Fruit fly (Drosophila melanogaster) whole organism, wandering third instar larva: ENCODE results near the gene CG46383.

ENCODE experiments used
- Dfd ChIP-seq: fragments of >200 bp; optimal IDR thresholded peaks from 2 replicates; lab custom pipeline; 2017; ENCODE audit warnings: missing biosample characterization, missing genetic modification characterization
- Dif ChIP-seq: fragments of 200-275, 200-300 bp; sonication (Bioruptor generic); optimal IDR thresholded peaks from 2 replicates; lab custom pipeline; 2018; ENCODE audit warnings: missing biosample characterization, missing genetic modification characterization; ENCODE audit not compliant: partially characterized antibody
- GATAd ChIP-seq: sonication (Bioruptor generic); optimal IDR thresholded peaks from 2 replicates; lab custom pipeline; 2016; ENCODE audit warnings: missing biosample characterization, missing genetic modification characterization
- HLH106 ChIP-seq: fragments of 200-800 bp; optimal IDR thresholded peaks from 3 replicates; lab custom pipeline; 2019; ENCODE audit warnings: missing biosample characterization, mild to moderate bottlenecking, missing genetic modification characterization, moderate library complexity
- Hnf4 ChIP-seq: fragments of 200-800 bp; sonication (Bioruptor generic); optimal IDR thresholded peaks from 2 replicates; lab custom pipeline; 2016; ENCODE audit warnings: missing biosample characterization, mild to moderate bottlenecking, missing genetic modification characterization
- Hr83 ChIP-seq: fragments of 200-300 bp; sonication (Bioruptor generic); optimal IDR thresholded peaks from 2 replicates; lab custom pipeline; 2016; ENCODE audit warnings: missing biosample characterization, mild to moderate bottlenecking, missing genetic modification characterization, moderate library complexity; ENCODE audit not compliant: poor library complexity, severe bottlenecking
- Jra ChIP-seq: sonication (Bioruptor generic); optimal IDR thresholded peaks from 2 replicates; lab custom pipeline; 2016; ENCODE audit warnings: missing biosample characterization, missing genetic modification characterization
- Mio ChIP-seq: sonication (Bioruptor generic); optimal IDR thresholded peaks from 2 replicates; lab custom pipeline; 2016; ENCODE audit warnings: missing biosample characterization, missing genetic modification characterization
- Myc ChIP-seq: fragments of >200 bp; optimal IDR thresholded peaks from 2 replicates; lab custom pipeline; 2017
- OdsH ChIP-seq: fragments of 200-800 bp; sonication (Bioruptor generic); optimal IDR thresholded peaks from 2 replicates; lab custom pipeline; 2016; ENCODE audit warnings: missing biosample characterization, mild to moderate bottlenecking, missing genetic modification characterization
- Rel ChIP-seq, 2 experiments: fragments of 200-800 bp; sonication (Bioruptor generic) in 1 of 2; optimal IDR thresholded peaks; 2 replicates in 1 of 2; 3 replicates in 1 of 2; lab custom pipeline; 2016 to 2019; ENCODE audit warnings: mild to moderate bottlenecking in 2 of 2, missing biosample characterization in 2 of 2, missing genetic modification characterization in 2 of 2, moderate library complexity in 1 of 2
- Sp1 ChIP-seq: fragments of 200-800 bp; sonication (Bioruptor generic); optimal IDR thresholded peaks from 3 replicates; lab custom pipeline; 2019; ENCODE audit warnings: missing biosample characterization, mild to moderate bottlenecking, missing genetic modification characterization, moderate library complexity
- Vsx2 ChIP-seq: fragments of 200-300, 225-300 bp; sonication (Bioruptor generic); optimal IDR thresholded peaks from 2 replicates; lab custom pipeline; 2018; ENCODE audit warnings: missing biosample characterization, missing genetic modification characterization; ENCODE audit not compliant: partially characterized antibody
- brk ChIP-seq: fragments of 200-800 bp; sonication (Bioruptor generic); optimal IDR thresholded peaks from 2 replicates; lab custom pipeline; 2016; ENCODE audit warnings: missing biosample characterization, mild to moderate bottlenecking, missing genetic modification characterization
- dl ChIP-seq, 2 experiments: fragments of 175-275, 200-275 bp in 1 of 2; fragments of 200-275 bp in 1 of 2; sonication (Bioruptor generic); optimal IDR thresholded peaks; lab custom pipeline; 2018; ENCODE audit warnings: mild to moderate bottlenecking in 2 of 2, missing biosample characterization in 2 of 2, missing genetic modification characterization in 2 of 2, moderate library complexity in 2 of 2; ENCODE audit not compliant: partially characterized antibody in 2 of 2, insufficient read depth in 1 of 2
- dsf ChIP-seq: sonication (Bioruptor generic); optimal IDR thresholded peaks from 2 replicates; lab custom pipeline; 2016; ENCODE audit warnings: missing biosample characterization, missing genetic modification characterization, borderline replicate concordance
- ey ChIP-seq: fragments of 200-800 bp; sonication (Bioruptor generic); optimal IDR thresholded peaks from 2 replicates; lab custom pipeline; 2016; ENCODE audit warnings: missing biosample characterization, missing genetic modification characterization
- foxo ChIP-seq, 2 experiments: fragments of 200-800 bp; sonication (Bioruptor generic); optimal IDR thresholded peaks; 2 replicates in 1 of 2; 3 replicates in 1 of 2; lab custom pipeline; 2016 to 2017; ENCODE audit warnings: missing biosample characterization in 2 of 2, missing genetic modification characterization in 2 of 2
- fru ChIP-seq: fragments of 200-800 bp; sonication (Bioruptor generic); optimal IDR thresholded peaks from 3 replicates; lab custom pipeline; 2016; ENCODE audit warnings: missing biosample characterization, mild to moderate bottlenecking, missing genetic modification characterization
- h ChIP-seq: fragments of 200-800 bp; sonication (Bioruptor generic); optimal IDR thresholded peaks from 3 replicates; lab custom pipeline; 2016; ENCODE audit warnings: missing biosample characterization, mild to moderate bottlenecking, missing genetic modification characterization
- lola ChIP-seq: fragments of >200 bp; optimal IDR thresholded peaks from 2 replicates; lab custom pipeline; 2017; ENCODE audit warnings: missing biosample characterization, missing genetic modification characterization
- psq ChIP-seq: fragments of 200-800 bp; sonication (Bioruptor generic); optimal IDR thresholded peaks from 3 replicates; lab custom pipeline; 2017; ENCODE audit warnings: missing biosample characterization, mild to moderate bottlenecking, missing genetic modification characterization, moderate library complexity
- rgr ChIP-seq: fragments of 200-800 bp; sonication (Bioruptor generic); optimal IDR thresholded peaks from 3 replicates; lab custom pipeline; 2016; ENCODE audit warnings: missing biosample characterization, mild to moderate bottlenecking, missing genetic modification characterization
- sage ChIP-seq: fragments of 200-800 bp; sonication (Bioruptor generic); optimal IDR thresholded peaks from 2 replicates; lab custom pipeline; 2016; ENCODE audit warnings: missing biosample characterization, mild to moderate bottlenecking, missing genetic modification characterization
- sv ChIP-seq: fragments of 200-800 bp; sonication (Bioruptor generic); optimal IDR thresholded peaks from 3 replicates; lab custom pipeline; 2016; ENCODE audit warnings: missing biosample characterization, missing genetic modification characterization
- tai ChIP-seq: sonication (Bioruptor generic); optimal IDR thresholded peaks from 2 replicates; lab custom pipeline; 2016; ENCODE audit warnings: missing biosample characterization, missing genetic modification characterization
- usp ChIP-seq: fragments of >200 bp; optimal IDR thresholded peaks from 2 replicates; lab custom pipeline; 2017; ENCODE audit warnings: missing biosample characterization, missing genetic modification characterization
- woc ChIP-seq: sonication (Bioruptor generic); optimal IDR thresholded peaks from 2 replicates; lab custom pipeline; 2016; ENCODE audit warnings: missing biosample characterization, mild to moderate bottlenecking, missing genetic modification characterization

The CG46383 gene

DNA sequence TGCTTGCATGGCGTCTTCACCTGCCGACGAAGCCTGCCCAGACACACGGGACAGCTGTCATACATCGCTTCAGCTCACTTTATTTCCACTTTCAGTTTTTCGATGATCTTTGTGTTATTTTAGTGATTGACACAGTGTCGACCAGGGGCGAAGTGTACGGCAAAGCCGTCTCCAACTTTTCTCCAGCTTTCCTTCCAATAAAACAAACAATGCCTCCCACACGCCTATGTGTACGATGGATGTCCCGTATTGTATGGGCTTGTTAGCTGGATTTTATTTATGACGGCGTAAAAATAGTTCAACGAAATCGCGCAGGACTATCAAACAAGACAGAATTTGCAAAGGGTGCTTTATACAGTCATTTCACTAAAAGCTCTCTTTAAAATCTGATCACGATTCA is at the start of gene CG46383, which contains the start of gene CG31088:
Gene CG46383 (minus strand): TSS at position 101 of the 400 bp plus-strand sequence.
Gene CG31088 (minus strand): TSS at position 101 of the 400 bp plus-strand sequence.
- no peak for TF ChIP-seq Mio
- no peak for TF ChIP-seq dsf (GFP tag; lab: Kevin White, UChicago)
- TF ChIP-seq GATAd (GFP tag; lab: Kevin White, UChicago): no peak
- no peak for TF ChIP-seq usp
- no peak for TF ChIP-seq psq
- no peak for TF ChIP-seq brk (GFP tag; lab: Kevin White, UChicago)
- TF ChIP-seq HLH106 (tag; lab: Kevin White, UChicago): no peak
- no peak for TF ChIP-seq Rel (GFP tag; optimal IDR thresholded peaks at IDR 0.05; lab: Kevin White, UChicago)
- TF ChIP-seq Rel (tag; optimal IDR thresholded peaks at IDR 0.05; lab: Kevin White, UChicago): no peak
- TF ChIP-seq woc: no peak
- TF ChIP-seq sage (GFP tag; lab: Kevin White, UChicago): no peak

DNA sequence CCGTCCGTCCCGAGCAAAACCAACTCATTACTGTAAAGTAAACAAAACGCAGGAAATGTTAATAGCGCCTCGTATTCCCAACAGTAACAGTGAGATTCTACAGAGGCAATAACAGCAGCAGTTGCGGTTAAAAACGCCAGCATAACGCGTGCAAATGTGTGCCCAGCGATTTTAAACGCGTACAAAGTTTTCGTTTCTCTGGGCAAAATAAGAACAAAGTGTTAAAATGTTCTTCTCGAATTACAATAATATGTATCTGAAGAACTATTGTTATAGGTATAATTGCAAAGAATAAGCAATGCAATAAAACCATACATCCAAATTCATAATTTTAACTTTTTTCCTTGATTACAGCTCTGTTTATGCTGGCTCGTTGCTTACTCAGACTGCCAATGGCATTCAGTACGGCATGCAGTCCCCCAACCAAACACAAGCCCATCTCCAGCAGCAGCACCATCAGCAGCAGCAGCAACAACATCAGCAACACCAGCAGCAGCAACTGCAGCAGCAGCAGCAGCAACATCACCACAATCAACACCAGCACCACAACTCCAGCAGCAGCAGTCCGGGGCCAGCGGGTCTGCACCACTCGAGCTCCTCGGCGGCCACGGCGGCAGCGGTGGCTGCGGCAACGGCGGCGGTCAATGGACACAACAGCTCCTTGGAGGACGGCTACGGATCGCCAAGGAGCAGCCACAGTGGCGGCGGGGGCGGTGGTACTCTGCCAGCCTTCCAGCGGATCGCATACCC is 48.4 kb upstream of the CG46383 start:
- peak; percentile 94 for TF ChIP-seq Dfd (GFP tag; lab: Kevin White, UChicago)
- TF ChIP-seq sv (GFP tag; lab: Kevin White, UChicago): no peak
- TF ChIP-seq Myc (lab: Kevin White, UChicago): peak; percentile 82

DNA sequence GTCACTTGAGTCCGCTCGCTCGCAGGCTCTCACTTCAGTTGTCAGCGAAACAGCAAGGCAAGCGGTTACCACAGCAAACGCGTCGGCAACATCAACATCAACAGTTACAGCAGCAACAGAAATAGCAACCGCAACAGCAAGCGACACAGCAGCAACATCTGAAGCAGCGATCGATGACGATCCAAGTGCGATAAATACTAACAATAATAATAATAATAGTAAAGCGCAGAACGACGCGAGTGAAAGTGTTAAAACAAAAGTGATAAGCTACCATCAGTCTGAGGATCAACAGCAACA is 43.8 kb upstream of the CG46383 start:
- TF ChIP-seq foxo (GFP tag; optimal IDR thresholded peaks at IDR 0.05; lab: Kevin White, UChicago) (no peak), dl (GFP tag; optimal IDR thresholded peaks at IDR 0.05; lab: Kevin White, UChicago; ENCODE audit: insufficient read depth in 1 of 2, partially characterized antibody in 2 of 2) (no peak), lola (no peak), Vsx2 (GFP tag; lab: Kevin White, UChicago) (no peak), Rel (GFP tag; optimal IDR thresholded peaks at IDR 0.05; lab: Kevin White, UChicago) (no peak), Rel (tag; optimal IDR thresholded peaks at IDR 0.05; lab: Kevin White, UChicago) (no peak), tai (GFP tag; lab: Kevin White, UChicago) (no peak), woc (no peak), brk (GFP tag; lab: Kevin White, UChicago) (no peak), psq (no peak), usp (no peak), rgr (no peak)

DNA sequence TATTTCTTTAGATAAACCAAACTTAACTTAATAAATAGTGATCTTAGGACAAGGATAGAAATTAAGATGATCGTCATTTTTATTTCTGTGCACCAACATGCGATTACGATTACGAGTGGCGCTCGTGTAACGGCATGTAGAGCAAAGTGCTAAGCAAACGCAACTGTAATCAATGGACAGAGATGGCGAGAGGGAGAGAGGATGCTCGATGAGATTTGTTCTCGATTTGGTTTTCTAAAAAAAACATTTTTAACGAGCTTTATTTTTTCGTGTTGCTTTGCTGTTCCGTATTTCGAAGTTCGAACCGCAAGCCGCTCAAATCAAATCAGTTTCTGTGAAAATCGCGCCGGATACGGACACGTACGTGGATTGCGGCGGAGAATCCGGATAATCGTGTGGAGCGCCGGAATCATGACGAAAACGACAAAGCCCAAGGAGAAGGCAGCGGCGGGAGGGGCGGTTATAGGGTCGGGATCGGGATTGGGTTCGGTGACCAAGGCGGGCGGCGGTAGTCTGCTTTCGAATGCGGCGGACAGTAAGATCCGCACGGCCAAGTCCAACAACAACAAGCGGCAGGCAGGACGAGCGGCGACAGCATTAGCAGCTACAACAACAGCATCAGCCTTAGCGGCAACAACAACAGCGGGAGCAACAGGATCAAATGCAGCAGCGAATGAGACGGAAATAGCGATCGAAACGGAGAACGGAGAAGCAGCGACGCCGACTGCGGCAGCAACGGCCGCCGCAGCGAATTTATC is 43.3 kb upstream of the CG46383 start:
- no peak for TF ChIP-seq Dif (GFP tag; lab: Kevin White, UChicago)
- no peak for TF ChIP-seq Mio
- TF ChIP-seq rgr: no peak
- TF ChIP-seq Dfd (GFP tag; lab: Kevin White, UChicago): no peak
- TF ChIP-seq Myc (lab: Kevin White, UChicago): no peak
- TF ChIP-seq Jra (GFP tag; lab: Kevin White, UChicago): no peak
- TF ChIP-seq OdsH: no peak
- no peak for TF ChIP-seq Hnf4
- TF ChIP-seq sage (GFP tag; lab: Kevin White, UChicago): no peak
- TF ChIP-seq usp: no peak
- no peak for TF ChIP-seq Sp1
- TF ChIP-seq GATAd (GFP tag; lab: Kevin White, UChicago): no peak
- no peak for TF ChIP-seq Vsx2 (GFP tag; lab: Kevin White, UChicago)
- TF ChIP-seq fru (GFP tag; lab: Kevin White, UChicago): no peak
- no peak for TF ChIP-seq dl (GFP tag; optimal IDR thresholded peaks at IDR 0.05; lab: Kevin White, UChicago; ENCODE audit: insufficient read depth in 1 of 2, partially characterized antibody in 2 of 2)
- no peak for TF ChIP-seq ey
- TF ChIP-seq tai (GFP tag; lab: Kevin White, UChicago): no peak
- TF ChIP-seq foxo (GFP tag; optimal IDR thresholded peaks at IDR 0.05; lab: Kevin White, UChicago): no peak

DNA sequence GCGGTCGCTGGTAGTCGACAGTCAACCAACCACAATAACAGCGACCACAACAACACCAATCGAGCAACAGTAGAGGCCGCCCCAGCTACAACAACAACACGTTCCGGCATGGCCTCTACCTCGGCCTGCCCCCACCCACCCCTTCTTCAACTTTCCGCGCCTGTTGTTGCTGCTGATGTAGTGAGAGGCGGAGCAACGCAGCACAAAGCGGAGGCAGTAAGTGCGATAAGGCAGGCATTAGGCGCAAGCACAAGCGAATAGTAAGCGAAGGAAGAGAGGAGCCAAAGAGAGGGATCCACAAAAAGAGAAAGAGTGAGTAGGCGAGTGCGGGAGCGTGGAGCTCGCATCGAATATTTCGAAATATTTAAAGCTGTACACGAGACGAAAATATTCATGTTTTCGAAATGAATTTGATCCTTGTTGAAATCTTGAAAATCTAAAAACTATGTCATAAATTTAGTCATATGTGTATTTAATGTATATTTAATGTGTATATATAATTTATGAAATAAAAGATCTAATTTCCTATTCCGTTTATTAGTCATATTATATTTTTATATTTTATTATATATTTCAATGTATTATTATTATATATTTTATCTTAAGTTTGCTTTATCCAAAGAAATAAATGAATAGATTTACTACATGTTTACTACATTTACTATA is 42.5 kb upstream of the CG46383 start:
- TF ChIP-seq woc: no peak
- TF ChIP-seq h: peak; percentile 5
- TF ChIP-seq sv (GFP tag; lab: Kevin White, UChicago): no peak
- TF ChIP-seq Hr83 (GFP tag; lab: Kevin White, UChicago): peak; percentile 78
- TF ChIP-seq dl (GFP tag; optimal IDR thresholded peaks at IDR 0.05; lab: Kevin White, UChicago; ENCODE audit: insufficient read depth in 1 of 2, partially characterized antibody in 2 of 2): peak; percentile 63 to 72
- TF ChIP-seq Rel (GFP tag; optimal IDR thresholded peaks at IDR 0.05; lab: Kevin White, UChicago): no peak
- TF ChIP-seq Rel (tag; optimal IDR thresholded peaks at IDR 0.05; lab: Kevin White, UChicago): peak; percentile 55
- peak in 1 of 2 experiments; percentile 14 for TF ChIP-seq foxo (GFP tag; optimal IDR thresholded peaks at IDR 0.05; lab: Kevin White, UChicago)
- peak; percentile 88 for TF ChIP-seq Dif (GFP tag; lab: Kevin White, UChicago)
- TF ChIP-seq lola: no peak
- TF ChIP-seq psq: peak; percentile 49
